Worm (Caenorhabditis elegans): ENCODE measurements around the gene C06E1.9.
A peak's percentile ranks its signal among the peaks of the same experiment; 100 is the strongest.

C06E1.9 gene

DNA sequence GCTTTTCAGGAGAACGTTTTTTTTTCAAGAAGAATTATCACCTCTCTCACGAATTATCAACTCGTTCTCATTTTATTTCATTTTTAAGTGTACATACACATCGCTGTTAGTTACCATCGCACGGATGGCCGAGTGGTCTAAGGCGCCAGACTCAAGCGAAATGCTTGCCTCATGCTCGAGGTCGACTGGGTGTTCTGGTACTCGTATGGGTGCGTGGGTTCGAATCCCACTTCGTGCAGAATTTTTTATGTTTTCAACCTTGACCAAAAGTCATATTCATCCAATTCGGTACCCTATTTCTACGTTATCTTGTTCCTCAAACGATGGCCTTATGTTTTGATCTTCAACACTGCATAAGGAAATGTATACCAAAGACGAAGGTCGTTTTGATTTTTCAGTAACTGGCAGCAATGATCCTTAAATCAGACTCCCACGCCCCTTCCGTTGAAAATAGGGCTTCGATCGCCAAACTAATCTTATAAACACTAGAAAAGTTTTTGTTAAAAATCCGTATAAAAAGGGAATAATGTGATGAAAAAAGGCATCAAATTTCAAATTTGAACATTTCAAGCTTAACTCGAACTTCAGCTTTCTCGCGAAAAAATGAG lies 29.7 kb upstream of the C06E1.9 start, which contains the start of gene fip-1 (continued):
- TF ChIP-seq ets-4 (GFP tag; optimal IDR thresholded peaks at IDR 0.05): no peak
- TF ChIP-seq efl-1 (GFP tag; optimal IDR thresholded peaks at IDR 0.05): no peak
- no peak for TF ChIP-seq F57A8.1 (GFP tag; optimal IDR thresholded peaks at IDR 0.05)
- TF ChIP-seq snpc-1.1 (tag; optimal IDR thresholded peaks at IDR 0.05; ENCODE audit: insufficient read depth): no peak
- TF ChIP-seq ztf-18 (tag; optimal IDR thresholded peaks at IDR 0.05): peak; percentile 68
- peak; percentile 72 for TF ChIP-seq B0261.1 (tag; optimal IDR thresholded peaks at IDR 0.05)
- no peak for TF ChIP-seq hlh-26 (GFP tag; conservative IDR thresholded peaks at IDR 0.05)
- peak; percentile 41; the same call in 1 of the 2 replicates for TF ChIP-seq attf-3 (GFP tag; conservative IDR thresholded peaks at IDR 0.05)
- TF ChIP-seq lin-26 (GFP tag; IDR thresholded peaks at IDR 0.05): peak; percentile 92
- no peak for TF ChIP-seq Y53F4B.3 (GFP tag; IDR thresholded peaks at IDR 0.05)
- TF ChIP-seq madf-8 (GFP tag; conservative IDR thresholded peaks at IDR 0.05): no peak
- peak; percentile 66 for TF ChIP-seq pbrm-1 (GFP tag; IDR thresholded peaks at IDR 0.05)
- TF ChIP-seq hsf-1 (GFP tag; IDR thresholded peaks at IDR 0.05): no peak
- TF ChIP-seq Y53G8AR.9 (GFP tag; conservative IDR thresholded peaks at IDR 0.05): no peak
- TF ChIP-seq F49E8.2 (tag; optimal IDR thresholded peaks at IDR 0.05; ENCODE audit: insufficient read depth): peak; percentile 62
- TF ChIP-seq rpc-1 (optimal IDR thresholded peaks at IDR 0.05): peak; percentile 90
- peak; percentile 93 for TF ChIP-seq rpc-1 (tag; optimal IDR thresholded peaks at IDR 0.05)
- no peak for TF ChIP-seq tbx-9 (tag; optimal IDR thresholded peaks at IDR 0.05; ENCODE audit: borderline replicate concordance)
- peak; percentile 19 for TF ChIP-seq nhr-80 (tag; optimal IDR thresholded peaks at IDR 0.05)
- TF ChIP-seq cebp-1 (GFP tag; IDR thresholded peaks at IDR 0.05): no peak
- TF ChIP-seq cebp-1 (tag; optimal IDR thresholded peaks at IDR 0.05): no peak
- no peak for TF ChIP-seq B0035.1 (tag; optimal IDR thresholded peaks at IDR 0.05)
- peak; percentile 59 for TF ChIP-seq F23B12.7 (tag; optimal IDR thresholded peaks at IDR 0.05; ENCODE audit: insufficient read depth)
- peak; percentile 79 for TF ChIP-seq athp-1 (tag; optimal IDR thresholded peaks at IDR 0.05)
- TF ChIP-seq let-526 (GFP tag; IDR thresholded peaks at IDR 0.05): no peak
- TF ChIP-seq let-607 (tag; optimal IDR thresholded peaks at IDR 0.05): peak in 1 of 2 experiments; percentile 16
- TF ChIP-seq hmg-1.2 (GFP tag; IDR thresholded peaks at IDR 0.05): no peak; the same call in 1 of the 2 replicates
- peak; percentile 39 for TF ChIP-seq ceh-27 (GFP tag; optimal IDR thresholded peaks at IDR 0.05)
- TF ChIP-seq C17E4.6 (GFP tag; IDR thresholded peaks at IDR 0.05): no peak
- TF ChIP-seq egl-18 (GFP tag; IDR thresholded peaks at IDR 0.05): no peak
- TF ChIP-seq madf-6 (GFP tag; IDR thresholded peaks at IDR 0.05): peak; percentile 68; the same call in 1 of the 2 replicates
- no peak for TF ChIP-seq dpff-1 (tag; optimal IDR thresholded peaks at IDR 0.05)
- no peak for TF ChIP-seq F55B11.4 (tag; optimal IDR thresholded peaks at IDR 0.05; ENCODE audit: borderline replicate concordance, insufficient read depth)
- TF ChIP-seq zfh-2 (GFP tag; conservative IDR thresholded peaks at IDR 0.05): no peak
- TF ChIP-seq zim-3 (tag; optimal IDR thresholded peaks at IDR 0.05): peak; percentile 50
- no peak for TF ChIP-seq lir-1 (GFP tag; conservative IDR thresholded peaks at IDR 0.05)
- TF ChIP-seq ceh-79 (tag; optimal IDR thresholded peaks at IDR 0.05): no peak
- no peak for TF ChIP-seq F10E7.11 (tag; optimal IDR thresholded peaks at IDR 0.05)
- no peak for TF ChIP-seq ceh-100 (GFP tag; IDR thresholded peaks at IDR 0.05)
- TF ChIP-seq B0336.3 (GFP tag; IDR thresholded peaks at IDR 0.05): no peak
- TF ChIP-seq nhr-179 (tag; optimal IDR thresholded peaks at IDR 0.05): no peak
- TF ChIP-seq lin-40 (tag; optimal IDR thresholded peaks at IDR 0.05): no peak
- TF ChIP-seq Y56A3A.18 (GFP tag; IDR thresholded peaks at IDR 0.05): peak; percentile 71; the same call in 1 of the 2 replicates
- 0 out of 2 replicates have a peak, but pooled peaks have one; percentile 71 for TF ChIP-seq bed-1 (GFP tag; IDR thresholded peaks at IDR 0.05)
- TF ChIP-seq lsy-27 (tag; optimal IDR thresholded peaks at IDR 0.05; ENCODE audit: borderline replicate concordance, insufficient read depth): no peak
- 0 out of 2 replicates have a peak, but pooled peaks have one; percentile 28 for TF ChIP-seq ztf-28 (GFP tag; IDR thresholded peaks at IDR 0.05)
- 0 out of 2 replicates have a peak, but pooled peaks have one; percentile 62 for TF ChIP-seq ztf-25 (GFP tag; IDR thresholded peaks at IDR 0.05)
